Worm (Caenorhabditis elegans): ENCODE results near the gene F53F4.2.

ce11 chrV:13584484-13584883 is 4.9 kb downstream of the F53F4.2 start, which contains the start of gene F53F4.1:
- TF ChIP-seq ama-1 (optimal IDR thresholded peaks at IDR 0.05) (no peak), flt-1 (GFP tag; IDR thresholded peaks at IDR 0.05) (no peak), hmg-4 (GFP tag; optimal IDR thresholded peaks at IDR 0.05) (no peak), hmbx-1 (tag; optimal IDR thresholded peaks at IDR 0.05) (no peak), F13C5.2 (tag; optimal IDR thresholded peaks at IDR 0.05) (no peak)

Data from whole organism, early embryonic.